Worm (Caenorhabditis elegans) whole organism, L4 larva: ENCODE results near the gene sru-25.

Experiments used
- F26F4.8 ChIP-seq: fragments of 200-800 bp; sonication (Bioruptor generic); conservative IDR thresholded peaks from 2 replicates; pipeline ENCODE4 v1.3.6; 2022; ENCODE audit warnings: missing genetic modification characterization, missing compliant biosample characterization
- F49E8.2 ChIP-seq: sonication (generic microtip); optimal IDR thresholded peaks from 2 replicates; lab custom pipeline; 2016; ENCODE audit warnings: missing compliant biosample characterization, mild to moderate bottlenecking, missing genetic modification characterization, borderline replicate concordance
- T26A8.4 ChIP-seq: fragments of 200-800 bp; sonication (Bioruptor generic); IDR thresholded peaks from 2 replicates; pipeline ENCODE4 v1.3.6; 2022; ENCODE audit warnings: missing genetic modification characterization, missing compliant biosample characterization
- Y75B8A.6 ChIP-seq: fragments of 200-800 bp; sonication (Bioruptor generic); IDR thresholded peaks from 2 replicates; pipeline ENCODE4 v1.3.6; 2022; ENCODE audit warnings: missing genetic modification reagents, missing genetic modification characterization, missing compliant biosample characterization
- ZK546.5 ChIP-seq, 2 experiments: sonication (generic microtip); optimal IDR thresholded peaks; 2 replicates each; lab custom pipeline; 2017; ENCODE audit warnings: missing biosample characterization in 2 of 2, missing genetic modification characterization in 2 of 2
- aha-1 ChIP-seq: fragments of 150-350 bp; peaks from one replicate; lab custom pipeline; 2014; ENCODE audit warnings: missing biosample characterization, missing genetic modification characterization
- ceh-20 ChIP-seq: fragments of 200-800 bp; sonication (Bioruptor generic); IDR thresholded peaks from 2 replicates; pipeline ENCODE4 v1.3.6; 2022; ENCODE audit warnings: missing genetic modification reagents, missing genetic modification characterization, missing compliant biosample characterization
- ceh-28 ChIP-seq: fragments of 150-350 bp; optimal IDR thresholded peaks from 2 replicates; lab custom pipeline; 2014; ENCODE audit warnings: missing biosample characterization, missing genetic modification reagents, missing genetic modification characterization
- ceh-32 ChIP-seq: sonication (generic microtip); optimal IDR thresholded peaks from 2 replicates; lab custom pipeline; 2016; ENCODE audit warnings: mild to moderate bottlenecking, missing genetic modification characterization, missing compliant biosample characterization; ENCODE audit not compliant: poor library complexity
- ceh-62 ChIP-seq: sonication (generic microtip); optimal IDR thresholded peaks from 2 replicates; lab custom pipeline; 2017; ENCODE audit warnings: missing biosample characterization, missing genetic modification characterization
- cey-2 ChIP-seq: sonication (generic microtip); optimal IDR thresholded peaks from 3 replicates; lab custom pipeline; 2017; ENCODE audit warnings: missing genetic modification characterization, mild to moderate bottlenecking, missing compliant biosample characterization, antibody characterized with exemption, borderline replicate concordance; ENCODE audit not compliant: insufficient read depth
- ctbp-1 ChIP-seq: fragments of 200-800 bp; sonication (Bioruptor generic); IDR thresholded peaks from 2 replicates; pipeline ENCODE4 v1.3.6; 2022; ENCODE audit warnings: missing genetic modification reagents, missing genetic modification characterization, missing compliant biosample characterization
- daf-12 ChIP-seq: fragments of 150-350 bp; optimal IDR thresholded peaks from 2 replicates; lab custom pipeline; 2014; ENCODE audit warnings: missing biosample characterization, missing genetic modification reagents, missing genetic modification characterization
- daf-8 ChIP-seq: fragments of 200-800 bp; sonication (Bioruptor generic); IDR thresholded peaks from 2 replicates; pipeline ENCODE4 v1.3.6; 2022; ENCODE audit warnings: missing genetic modification characterization, missing compliant biosample characterization
- dmd-9 ChIP-seq: fragments of 200-800 bp; sonication (Bioruptor generic); IDR thresholded peaks from 2 replicates; pipeline ENCODE4 v1.3.6; 2022; ENCODE audit warnings: missing genetic modification reagents, missing genetic modification characterization, missing compliant biosample characterization
- dve-1 ChIP-seq: sonication (generic microtip); optimal IDR thresholded peaks from 2 replicates; lab custom pipeline; 2017; ENCODE audit warnings: antibody characterized with exemption, mild to moderate bottlenecking, missing genetic modification characterization, missing compliant biosample characterization; ENCODE audit not compliant: insufficient read depth
- egl-27 ChIP-seq: sonication (generic microtip); optimal IDR thresholded peaks from 3 replicates; lab custom pipeline; 2017; ENCODE audit warnings: missing biosample characterization, missing genetic modification reagents, missing genetic modification characterization
- egl-43 ChIP-seq: fragments of 200-800 bp; sonication (Bioruptor generic); IDR thresholded peaks from 2 replicates; pipeline ENCODE4 v1.3.6; 2022; ENCODE audit warnings: missing genetic modification reagents, missing genetic modification characterization, missing compliant biosample characterization
- fkh-10 ChIP-seq: fragments of 150-350 bp; optimal IDR thresholded peaks from 2 replicates; lab custom pipeline; 2014; ENCODE audit warnings: missing biosample characterization, missing genetic modification reagents, missing genetic modification characterization
- gei-8 ChIP-seq: fragments of 200-800 bp; sonication (Bioruptor generic); optimal IDR thresholded peaks from 2 replicates; lab custom pipeline; 2018; ENCODE audit warnings: mild to moderate bottlenecking, missing genetic modification characterization, missing compliant biosample characterization
- hmg-1.1 ChIP-seq: fragments of 200-800 bp; sonication (Bioruptor generic); IDR thresholded peaks from 2 replicates; pipeline ENCODE4 v1.3.6; 2022; ENCODE audit warnings: missing genetic modification reagents, missing genetic modification characterization, missing compliant biosample characterization
- lin-15B ChIP-seq: fragments of 150-350 bp; sonication (generic microtip); optimal IDR thresholded peaks from 3 replicates; lab custom pipeline; 2014; ENCODE audit warnings: missing biosample characterization, missing genetic modification characterization
- lin-38 ChIP-seq: fragments of 200-800 bp; sonication (Bioruptor generic); IDR thresholded peaks from 2 replicates; pipeline ENCODE4 v1.3.6; 2022; ENCODE audit warnings: missing genetic modification reagents, missing genetic modification characterization, missing compliant biosample characterization
- lir-3 ChIP-seq: sonication (generic microtip); optimal IDR thresholded peaks from 2 replicates; lab custom pipeline; 2016; ENCODE audit warnings: mild to moderate bottlenecking, missing genetic modification characterization, missing compliant biosample characterization
- madf-9 ChIP-seq: fragments of 200-800 bp; sonication (Bioruptor generic); conservative IDR thresholded peaks from 2 replicates; pipeline ENCODE4 v1.3.6; 2022; ENCODE audit warnings: missing genetic modification reagents, missing genetic modification characterization, missing compliant biosample characterization
- mes-2 ChIP-seq: sonication (generic microtip); optimal IDR thresholded peaks from 2 replicates; lab custom pipeline; 2016; ENCODE audit warnings: missing genotype, mild to moderate bottlenecking, missing genetic modification characterization, missing compliant biosample characterization; ENCODE audit not compliant: poor library complexity, severe bottlenecking
- nhr-10 ChIP-seq: fragments of 150-350 bp; optimal IDR thresholded peaks from 2 replicates; lab custom pipeline; 2014; ENCODE audit warnings: missing biosample characterization, missing genetic modification characterization
- nhr-41 ChIP-seq: fragments of 200-800 bp; sonication (Bioruptor generic); IDR thresholded peaks from 2 replicates; pipeline ENCODE4 v1.3.6; 2022; ENCODE audit warnings: missing genetic modification reagents, missing genetic modification characterization, missing compliant biosample characterization
- pha-4 ChIP-seq, 2 experiments: fragments of 150-350 bp in 1 of 2; fragments of 200-800 bp in 1 of 2; sonication (Bioruptor generic) in 1 of 2; IDR thresholded peaks in 1 of 2; optimal IDR thresholded peaks in 1 of 2; 2 replicates each; pipeline versions ENCODE4 v1.3.6 to Lab custom; 2014 to 2022; ENCODE audit warnings: missing genetic modification characterization in 2 of 2, missing genetic modification reagents in 2 of 2, missing biosample characterization in 1 of 2, missing compliant biosample characterization in 1 of 2
- skn-1 ChIP-seq: fragments of 150-350 bp; optimal IDR thresholded peaks from 2 replicates; lab custom pipeline; 2014; ENCODE audit warnings: missing biosample characterization, missing genetic modification characterization
- snpc-1.2 ChIP-seq: fragments of 200-800 bp; sonication (Bioruptor generic); IDR thresholded peaks from 2 replicates; pipeline ENCODE4 v1.3.6; 2022; ENCODE audit warnings: missing genetic modification reagents, missing genetic modification characterization, missing compliant biosample characterization
- tag-97 ChIP-seq: fragments of 200-800 bp; sonication (Bioruptor generic); IDR thresholded peaks from 2 replicates; pipeline ENCODE4 v1.3.6; 2022; ENCODE audit warnings: missing genetic modification characterization, missing compliant biosample characterization
- tra-1 ChIP-seq: fragments of 200-800 bp; sonication (Bioruptor generic); IDR thresholded peaks from 2 replicates; pipeline ENCODE4 v1.3.6; 2022; ENCODE audit warnings: missing genetic modification reagents, missing genetic modification characterization, missing compliant biosample characterization
- unc-130 ChIP-seq: sonication (generic microtip); optimal IDR thresholded peaks from 2 replicates; lab custom pipeline; 2016; ENCODE audit warnings: missing genetic modification reagents, missing genetic modification characterization, missing compliant biosample characterization
- vab-7 ChIP-seq: fragments of 200-800 bp; sonication (Bioruptor generic); IDR thresholded peaks from 2 replicates; pipeline ENCODE4 v1.3.6; 2022; ENCODE audit warnings: missing genetic modification reagents, missing genetic modification characterization, missing compliant biosample characterization
- zfp-3 ChIP-seq: fragments of 200-800 bp; sonication (Bioruptor generic); conservative IDR thresholded peaks from 2 replicates; pipeline ENCODE4 v1.3.6; 2022; ENCODE audit warnings: missing genetic modification reagents, missing genetic modification characterization, missing compliant biosample characterization
- zip-11 ChIP-seq: fragments of 200-800 bp; sonication (Bioruptor generic); IDR thresholded peaks from 2 replicates; pipeline ENCODE4 v1.3.6; 2022; ENCODE audit warnings: missing genetic modification characterization, missing compliant biosample characterization
- ztf-7 ChIP-seq: fragments of 150-350 bp; optimal IDR thresholded peaks from 2 replicates; lab custom pipeline; 2014; ENCODE audit warnings: missing biosample characterization, missing genetic modification characterization

Gene sru-25

ce11 chrV:674213-674612 lies at the start of gene sru-25:
TSS of gene sru-25 (minus strand) at chrV:674313.
- TF ChIP-seq lir-3 (tag; lab: Kevin White, UChicago) (no peak), ceh-20 (GFP tag; lab: Robert Waterston, UW) (no peak), lin-15B (tag; lab: Kevin White, UChicago) (no peak), Y75B8A.6 (GFP tag; lab: Robert Waterston, UW) (no peak), ceh-62 (no peak)

ce11 chrV:722889-723288 lies 48.8 kb upstream of the sru-25 start:
- TF ChIP-seq skn-1 (no peak), ctbp-1 (GFP tag; lab: Robert Waterston, UW) (no peak), aha-1 (tag; lab: Kevin White, UChicago) (peak; percentile 95)

- TF ChIP-seq tra-1 (GFP tag; lab: Robert Waterston, UW) = no peak
- TF ChIP-seq ceh-28 (tag; lab: Kevin White, UChicago) = no peak
- TF ChIP-seq ceh-32 (tag; lab: Kevin White, UChicago) = no peak
- TF ChIP-seq zip-11 (GFP tag; lab: Robert Waterston, UW) = no peak
- no peak for TF ChIP-seq gei-8 (GFP tag; lab: Kevin White, UChicago)
- TF ChIP-seq hmg-1.1 = no peak
- no peak for TF ChIP-seq unc-130 (GFP tag; lab: Kevin White, UChicago)
- TF ChIP-seq egl-27 (tag; lab: Kevin White, UChicago) = no peak
- no peak for TF ChIP-seq cey-2 (tag; lab: Kevin White, UChicago)
Observed at ce11 chrV:719731-720130, 45.6 kb upstream of the sru-25 start, which contains the start of gene srbc-40. TSS of gene srbc-40 (minus strand) at chrV:719831.

ce11 chrV:712882-713281 lies 38.8 kb upstream of the sru-25 start, which contains the start of gene cyp-33C11:
TSS of gene cyp-33C11 (minus strand) at chrV:712982.
- TF ChIP-seq F26F4.8 (GFP tag; lab: Robert Waterston, UW) (no peak), nhr-10 (no peak), lin-38 (GFP tag; lab: Robert Waterston, UW) (no peak), nhr-41 (no peak), pha-4 (GFP tag; IDR thresholded peaks at IDR 0.05; lab: Robert Waterston, UW) (no peak), pha-4 (tag; optimal IDR thresholded peaks at IDR 0.05; lab: Kevin White, UChicago) (no peak)

ce11 chrV:708808-709207 lies 34.7 kb upstream of the sru-25 start, which contains the start of gene srbc-39:
TSS of gene srbc-39 (plus strand) at chrV:709108.
- no peak for TF ChIP-seq daf-8 (GFP tag; lab: Robert Waterston, UW)
- no peak for TF ChIP-seq ZK546.5 (tag; optimal IDR thresholded peaks at IDR 0.05; lab: Kevin White, UChicago)
- no peak for TF ChIP-seq fkh-10
- TF ChIP-seq dmd-9 (GFP tag; lab: Robert Waterston, UW) = no peak
- no peak for TF ChIP-seq zfp-3
- no peak for TF ChIP-seq Y75B8A.6 (GFP tag; lab: Robert Waterston, UW)
- no peak for TF ChIP-seq ztf-7 (tag; lab: Kevin White, UChicago)
- TF ChIP-seq ceh-20 (GFP tag; lab: Robert Waterston, UW) = no peak
- TF ChIP-seq dve-1 (tag; lab: Kevin White, UChicago) = no peak
- no peak for TF ChIP-seq egl-43 (GFP tag; lab: Robert Waterston, UW)
- TF ChIP-seq madf-9 (GFP tag; lab: Robert Waterston, UW) = no peak
- TF ChIP-seq tag-97 (GFP tag; lab: Robert Waterston, UW) = no peak
- TF ChIP-seq vab-7 = no peak
- TF ChIP-seq daf-12 (tag; lab: Kevin White, UChicago) = no peak
- no peak for TF ChIP-seq T26A8.4 (GFP tag; lab: Robert Waterston, UW)
- no peak for TF ChIP-seq mes-2 (tag; lab: Kevin White, UChicago)
- no peak for TF ChIP-seq F49E8.2
- TF ChIP-seq snpc-1.2 = no peak
